Worm (Caenorhabditis elegans) whole organism, L1 larva: ENCODE results near the gene K07C5.13.

Experiments used
- C04F5.9 ChIP-seq: sonication (generic microtip); optimal IDR thresholded peaks from 2 replicates; lab custom pipeline; 2016; ENCODE audit warnings: missing genetic modification characterization, missing compliant biosample characterization
- C16A3.4 ChIP-seq: fragments of 150-350 bp; optimal IDR thresholded peaks from 2 replicates; lab custom pipeline; 2014; ENCODE audit warnings: missing biosample characterization, missing genetic modification characterization
- C34B4.2 ChIP-seq: sonication (generic microtip); optimal IDR thresholded peaks from 2 replicates; lab custom pipeline; 2017; ENCODE audit warnings: mild to moderate bottlenecking, missing genetic modification characterization, missing compliant biosample characterization
- Y116A8C.19 ChIP-seq: sonication (generic microtip); optimal IDR thresholded peaks from 2 replicates; lab custom pipeline; 2016; ENCODE audit warnings: missing compliant biosample characterization, missing genetic modification characterization, borderline replicate concordance
- aha-1 ChIP-seq: fragments of 150-350 bp; optimal IDR thresholded peaks from 2 replicates; lab custom pipeline; 2014; ENCODE audit warnings: missing biosample characterization, missing genetic modification characterization
- aly-2 ChIP-seq: fragments of 150-350 bp; optimal IDR thresholded peaks from 2 replicates; lab custom pipeline; 2014; ENCODE audit warnings: missing biosample characterization, missing genetic modification characterization
- ama-1 ChIP-seq: fragments of 150-350 bp; optimal IDR thresholded peaks from 2 replicates; lab custom pipeline; 2014
- blmp-1 ChIP-seq: fragments of 150-350 bp; optimal IDR thresholded peaks from 2 replicates; lab custom pipeline; 2014; ENCODE audit warnings: missing biosample characterization, missing genetic modification characterization
- ceh-63 ChIP-seq: fragments of 200-800 bp; sonication (Bioruptor generic); optimal IDR thresholded peaks from 2 replicates; lab custom pipeline; 2018; ENCODE audit warnings: mild to moderate bottlenecking, missing genetic modification characterization, missing compliant biosample characterization
- ceh-82 ChIP-seq, 3 experiments: fragments of 150-350 bp in 1 of 3; sonication (generic microtip) in 2 of 3; optimal IDR thresholded peaks; 2 replicates each; lab custom pipeline; 2014 to 2017; ENCODE audit warnings: missing biosample characterization in 3 of 3, missing genetic modification characterization in 3 of 3
- ceh-88 ChIP-seq: fragments of 200-800 bp; sonication (Bioruptor generic); IDR thresholded peaks from 2 replicates; pipeline ENCODE4 v1.3.6; 2022; ENCODE audit warnings: missing genetic modification characterization, missing compliant biosample characterization
- ceh-90 ChIP-seq: sonication (generic microtip); optimal IDR thresholded peaks from 2 replicates; lab custom pipeline; 2016; ENCODE audit warnings: missing genetic modification characterization, missing compliant biosample characterization
- dpl-1 ChIP-seq, 3 experiments: fragments of 150-350 bp in 2 of 3; sonication (generic microtip) in 1 of 3; optimal IDR thresholded peaks; 2 replicates each; lab custom pipeline; 2014 to 2017; ENCODE audit warnings: missing biosample characterization in 3 of 3, missing genetic modification characterization in 3 of 3, missing genetic modification reagents in 3 of 3
- dsc-1 ChIP-seq: sonication (generic microtip); optimal IDR thresholded peaks from 2 replicates; lab custom pipeline; 2016; ENCODE audit warnings: mild to moderate bottlenecking, missing genetic modification characterization, missing compliant biosample characterization
- egl-13 ChIP-seq: sonication (generic microtip); optimal IDR thresholded peaks from 2 replicates; lab custom pipeline; 2016; ENCODE audit warnings: missing genotype, missing genetic modification reagents, missing genetic modification characterization, missing compliant biosample characterization
- egl-27 ChIP-seq, 2 experiments: fragments of 150-350 bp in 1 of 2; sonication (generic microtip); optimal IDR thresholded peaks; 3 replicates each; lab custom pipeline; 2017 to 2018; ENCODE audit warnings: missing biosample characterization in 2 of 2, missing genetic modification characterization in 2 of 2, missing genetic modification reagents in 2 of 2
- elt-3 ChIP-seq, 6 experiments: fragments of 150-350 bp in 1 of 6; sonication (generic microtip); optimal IDR thresholded peaks; 2 replicates each; lab custom pipeline; 2017 to 2018; ENCODE audit warnings: missing biosample characterization in 6 of 6, missing genetic modification characterization in 6 of 6, inconsistent platforms in 1 of 6
- fkh-8 ChIP-seq: sonication (generic microtip); optimal IDR thresholded peaks from 2 replicates; lab custom pipeline; 2016; ENCODE audit warnings: mild to moderate bottlenecking, missing genetic modification characterization, missing compliant biosample characterization
- fos-1 ChIP-seq: fragments of 150-350 bp; optimal IDR thresholded peaks from 2 replicates; lab custom pipeline; 2014; ENCODE audit warnings: missing biosample characterization, missing genetic modification characterization
- hlh-17 ChIP-seq: fragments of 200-800 bp; sonication (Bioruptor generic); optimal IDR thresholded peaks from 2 replicates; lab custom pipeline; 2018; ENCODE audit warnings: missing genetic modification characterization, mild to moderate bottlenecking, missing compliant biosample characterization, moderate library complexity, borderline replicate concordance
- hpl-2 ChIP-seq: fragments of 150-350 bp; optimal IDR thresholded peaks from 2 replicates; lab custom pipeline; 2014; ENCODE audit warnings: missing biosample characterization, missing genetic modification reagents, missing genetic modification characterization
- isw-1 ChIP-seq: fragments of 200-800 bp; sonication (Bioruptor generic); IDR thresholded peaks from 2 replicates; pipeline ENCODE4 v1.3.6; 2022; ENCODE audit warnings: missing genetic modification characterization, missing compliant biosample characterization
- jun-1 ChIP-seq: fragments of 150-350 bp; optimal IDR thresholded peaks from 2 replicates; lab custom pipeline; 2014; ENCODE audit warnings: missing biosample characterization, missing genetic modification reagents, missing genetic modification characterization
- lin-13 ChIP-seq: fragments of 150-350 bp; optimal IDR thresholded peaks from 2 replicates; lab custom pipeline; 2014; ENCODE audit warnings: missing biosample characterization, missing genetic modification reagents, missing genetic modification characterization
- lin-15B ChIP-seq: fragments of 150-350 bp; sonication (generic microtip); optimal IDR thresholded peaks from 3 replicates; lab custom pipeline; 2014; ENCODE audit warnings: missing biosample characterization, missing genetic modification characterization
- lsy-2 ChIP-seq, 2 experiments: fragments of 150-350 bp; optimal IDR thresholded peaks; 2 replicates each; lab custom pipeline; 2014; ENCODE audit warnings: missing biosample characterization in 2 of 2, missing genetic modification characterization in 2 of 2
- mab-9 ChIP-seq: fragments of 200-800 bp; sonication (Bioruptor generic); IDR thresholded peaks from 2 replicates; pipeline ENCODE4 v1.3.6; 2022; ENCODE audit warnings: missing genetic modification reagents, missing genetic modification characterization, missing compliant biosample characterization
- mdl-1 ChIP-seq, 2 experiments: fragments of 150-350 bp; optimal IDR thresholded peaks; 2 replicates each; lab custom pipeline; 2014 to 2017; ENCODE audit warnings: missing biosample characterization in 2 of 2, missing genetic modification characterization in 2 of 2, inconsistent platforms in 1 of 2
- mef-2 ChIP-seq: fragments of 150-350 bp; optimal IDR thresholded peaks from 2 replicates; lab custom pipeline; 2014; ENCODE audit warnings: missing biosample characterization, missing genetic modification characterization
- nhr-11 ChIP-seq: fragments of 150-350 bp; optimal IDR thresholded peaks from 2 replicates; lab custom pipeline; 2014; ENCODE audit warnings: missing biosample characterization, missing genetic modification characterization
- nhr-71 ChIP-seq: sonication (generic microtip); optimal IDR thresholded peaks from 2 replicates; lab custom pipeline; 2016; ENCODE audit warnings: mild to moderate bottlenecking, missing genetic modification characterization, moderate library complexity, missing compliant biosample characterization
- nhr-77 ChIP-seq: fragments of 150-350 bp; optimal IDR thresholded peaks from 2 replicates; lab custom pipeline; 2014; ENCODE audit warnings: missing biosample characterization, missing genetic modification characterization
- nhr-90 ChIP-seq: sonication (generic microtip); optimal IDR thresholded peaks from 2 replicates; lab custom pipeline; 2016; ENCODE audit warnings: mild to moderate bottlenecking, missing genetic modification characterization, missing compliant biosample characterization; ENCODE audit not compliant: poor library complexity
- pag-3 ChIP-seq: sonication (generic microtip); optimal IDR thresholded peaks from 2 replicates; lab custom pipeline; 2017; ENCODE audit warnings: missing genetic modification characterization, mild to moderate bottlenecking, missing compliant biosample characterization, antibody characterized with exemption, borderline replicate concordance; ENCODE audit not compliant: insufficient read depth
- pax-3 ChIP-seq: fragments of 200-800 bp; sonication (Bioruptor generic); optimal IDR thresholded peaks from 2 replicates; lab custom pipeline; 2018; ENCODE audit warnings: mild to moderate bottlenecking, missing genetic modification characterization, moderate library complexity, missing compliant biosample characterization
- pqm-1 ChIP-seq: sonication (generic microtip); optimal IDR thresholded peaks from 3 replicates; lab custom pipeline; 2017; ENCODE audit warnings: missing biosample characterization, missing genetic modification characterization
- rnt-1 ChIP-seq: sonication (generic microtip); optimal IDR thresholded peaks from 2 replicates; lab custom pipeline; 2016; ENCODE audit warnings: mild to moderate bottlenecking, missing genetic modification characterization, moderate library complexity, missing compliant biosample characterization
- skn-1 ChIP-seq: fragments of 150-350 bp; optimal IDR thresholded peaks from 2 replicates; lab custom pipeline; 2014; ENCODE audit warnings: missing biosample characterization, missing genetic modification characterization
- snpc-4 ChIP-seq: fragments of 150-350 bp; optimal IDR thresholded peaks from 2 replicates; lab custom pipeline; 2014; ENCODE audit warnings: missing biosample characterization, missing genetic modification characterization
- sup-37 ChIP-seq: fragments of 200-800 bp; sonication (Bioruptor generic); optimal IDR thresholded peaks from 2 replicates; lab custom pipeline; 2018; ENCODE audit warnings: mild to moderate bottlenecking, missing genetic modification characterization, missing compliant biosample characterization
- swsn-7 ChIP-seq: sonication (generic microtip); optimal IDR thresholded peaks from 2 replicates; lab custom pipeline; 2016; ENCODE audit warnings: missing genetic modification characterization, missing compliant biosample characterization
- tlp-1 ChIP-seq: fragments of 150-350 bp; optimal IDR thresholded peaks from 2 replicates; lab custom pipeline; 2014; ENCODE audit warnings: missing biosample characterization, missing genetic modification characterization
- unc-86 ChIP-seq: sonication (generic microtip); optimal IDR thresholded peaks from 2 replicates; lab custom pipeline; 2016; ENCODE audit warnings: missing genetic modification characterization, missing compliant biosample characterization
- unc-98 ChIP-seq: fragments of 200-800 bp; sonication (Bioruptor generic); IDR thresholded peaks from 2 replicates; pipeline ENCODE4 v1.3.6; 2022; ENCODE audit warnings: missing genetic modification characterization, missing compliant biosample characterization
- zip-4 ChIP-seq: fragments of 200-800 bp; sonication (Bioruptor generic); optimal IDR thresholded peaks from 2 replicates; lab custom pipeline; 2018; ENCODE audit warnings: mild to moderate bottlenecking, missing genetic modification characterization, moderate library complexity, missing compliant biosample characterization
- ztf-11 ChIP-seq, 2 experiments: sonication (generic microtip); optimal IDR thresholded peaks; 2 replicates each; lab custom pipeline; 2016 to 2017; ENCODE audit warnings: missing genetic modification characterization in 2 of 2, missing biosample characterization in 1 of 2, missing compliant biosample characterization in 1 of 2
- ztf-4 ChIP-seq: fragments of 150-350 bp; optimal IDR thresholded peaks from 2 replicates; lab custom pipeline; 2014; ENCODE audit warnings: missing biosample characterization, missing genetic modification characterization

The K07C5.13 gene

DNA sequence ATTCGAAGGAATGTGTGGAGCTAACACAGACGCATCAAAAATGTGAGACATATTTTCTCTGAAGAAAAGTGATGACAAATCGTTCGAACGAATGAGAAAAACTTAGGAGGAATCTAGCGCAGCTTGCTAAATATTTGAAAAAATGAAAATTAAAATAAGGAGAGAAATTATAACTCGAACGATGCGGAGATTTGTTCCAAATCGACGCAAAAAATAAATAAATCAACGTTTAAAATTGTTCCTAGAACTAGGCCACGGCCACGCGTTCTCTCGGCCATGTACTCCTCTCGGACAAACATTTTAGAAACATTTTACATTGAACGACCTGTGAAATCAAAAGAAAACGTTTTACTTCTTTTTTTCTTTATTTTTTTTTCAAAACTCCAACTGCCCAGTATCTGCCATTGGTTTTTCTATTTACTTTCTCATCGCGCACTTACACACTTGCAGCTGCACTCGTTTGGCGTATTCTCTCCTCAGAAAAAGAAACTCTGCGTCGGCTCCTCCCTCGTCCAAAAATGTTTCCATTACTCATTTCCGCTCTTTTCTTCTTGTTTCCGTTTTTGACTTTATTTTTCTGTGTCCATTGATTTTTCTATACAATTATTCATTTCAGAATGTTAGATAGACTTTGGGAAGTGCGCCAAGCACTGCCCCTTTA is 21.6 kb upstream of the K07C5.13 start, which contains the start of the genes gna-1 and B0024.13 (continued):
- peak; percentile 69 for TF ChIP-seq fkh-8
- no peak for TF ChIP-seq aha-1
- peak; percentile 33 for TF ChIP-seq C16A3.4
- TF ChIP-seq hpl-2 (GFP tag; lab: Kevin White, UChicago): no peak
- peak; percentile 12 for TF ChIP-seq Y116A8C.19 (tag; lab: Kevin White, UChicago)
- no peak for TF ChIP-seq fos-1
- no peak for TF ChIP-seq mab-9
- no peak for TF ChIP-seq mdl-1 (tag; optimal IDR thresholded peaks at IDR 0.05; lab: Kevin White, UChicago)
- TF ChIP-seq ceh-88 (GFP tag; lab: Robert Waterston, UW): peak; percentile 22; the same call in 1 of the 2 replicates
- TF ChIP-seq nhr-71 (tag; lab: Kevin White, UChicago): peak; percentile 85
- TF ChIP-seq isw-1: peak; percentile 57
- no peak for TF ChIP-seq ceh-63
- no peak for TF ChIP-seq ama-1
- peak; percentile 79 for TF ChIP-seq swsn-7 (tag; lab: Kevin White, UChicago)
- peak; percentile 5 for TF ChIP-seq snpc-4 (tag; lab: Kevin White, UChicago)
- TF ChIP-seq pax-3 (tag; lab: Kevin White, UChicago): peak; percentile 51
- TF ChIP-seq unc-86 (tag; lab: Kevin White, UChicago): peak; percentile 45
- no peak for TF ChIP-seq nhr-11 (tag; lab: Kevin White, UChicago)
- TF ChIP-seq dpl-1 (GFP tag; optimal IDR thresholded peaks at IDR 0.05; lab: Kevin White, UChicago): peak; percentile 37 to 62 (median 58)
- TF ChIP-seq skn-1 (tag; lab: Kevin White, UChicago): peak; percentile 44
- TF ChIP-seq lsy-2 (tag; optimal IDR thresholded peaks at IDR 0.05; lab: Kevin White, UChicago): peak; percentile 54 to 64
- no peak for TF ChIP-seq zip-4 (GFP tag; lab: Kevin White, UChicago)
- TF ChIP-seq egl-27 (tag; optimal IDR thresholded peaks at IDR 0.05; lab: Kevin White, UChicago): no peak
- TF ChIP-seq pqm-1: no peak
- peak in 1 of 2 experiments; percentile 86 for TF ChIP-seq ztf-11 (tag; optimal IDR thresholded peaks at IDR 0.05; lab: Kevin White, UChicago)
- TF ChIP-seq pag-3 (tag; lab: Kevin White, UChicago): no peak
- peak; percentile 19 to 68 (median 38) for TF ChIP-seq ceh-82 (tag; optimal IDR thresholded peaks at IDR 0.05; lab: Kevin White, UChicago)
- TF ChIP-seq mef-2: no peak
- TF ChIP-seq nhr-77: peak; percentile 35
- peak; percentile 77 for TF ChIP-seq egl-13 (tag; lab: Kevin White, UChicago)
- TF ChIP-seq lin-15B (tag; lab: Kevin White, UChicago): peak; percentile 30
- TF ChIP-seq lin-13: no peak
- no peak for TF ChIP-seq C34B4.2 (tag; lab: Kevin White, UChicago)
- TF ChIP-seq unc-98 (GFP tag; lab: Robert Waterston, UW): no peak; the same call in 1 of the 2 replicates
- no peak for TF ChIP-seq sup-37 (GFP tag; lab: Kevin White, UChicago)
- no peak for TF ChIP-seq ztf-4 (tag; lab: Kevin White, UChicago)
- peak; percentile 60 for TF ChIP-seq blmp-1 (tag; lab: Kevin White, UChicago)
- TF ChIP-seq ceh-90 (tag; lab: Kevin White, UChicago): peak; percentile 86
- TF ChIP-seq jun-1: peak; percentile 19
- TF ChIP-seq nhr-90 (tag; lab: Kevin White, UChicago): peak; percentile 83
- no peak for TF ChIP-seq aly-2 (tag; lab: Kevin White, UChicago)
- no peak for TF ChIP-seq hlh-17 (GFP tag; lab: Kevin White, UChicago)
- TF ChIP-seq rnt-1 (tag; lab: Kevin White, UChicago): peak; percentile 97
- TF ChIP-seq elt-3 (tag; optimal IDR thresholded peaks at IDR 0.05; lab: Kevin White, UChicago): no peak
- TF ChIP-seq tlp-1 (tag; lab: Kevin White, UChicago): no peak
- peak; percentile 82 for TF ChIP-seq dsc-1 (tag; lab: Kevin White, UChicago)
- peak; percentile 64 for TF ChIP-seq C04F5.9
